Fruit fly (Drosophila melanogaster) whole organism, embryonic: Measurements from ENCODE around the gene CG2256.

Experiments used
- Atf3 ChIP-seq: fragments of 200-800 bp; sonication (Bioruptor generic); optimal IDR thresholded peaks from 3 replicates; lab custom pipeline; 2016; ENCODE audit warnings: missing biosample characterization, missing genetic modification characterization
- BtbVII ChIP-seq: fragments of 200-800 bp; sonication (Bioruptor generic); optimal IDR thresholded peaks from 3 replicates; lab custom pipeline; 2017; ENCODE audit warnings: missing biosample characterization, mild to moderate bottlenecking, missing genetic modification characterization
- CG11085 ChIP-seq: fragments of 200-800 bp; sonication (Bioruptor generic); IDR thresholded peaks from 2 replicates; pipeline ENCODE4 v1.3.6; 2022; ENCODE audit warnings: missing biosample characterization, missing genetic modification characterization
- CG11456 ChIP-seq: fragments of 200-800 bp; sonication (Bioruptor generic); IDR thresholded peaks from 3 replicates; pipeline ENCODE4 v1.3.6; 2022; ENCODE audit warnings: missing biosample characterization, missing genetic modification characterization
- CG12659 ChIP-seq: fragments of 200-800 bp; sonication (Bioruptor generic); optimal IDR thresholded peaks from 3 replicates; lab custom pipeline; 2017; ENCODE audit warnings: mild to moderate bottlenecking, missing biosample characterization, missing genetic modification reagents, missing genetic modification characterization
- CG16813 ChIP-seq: fragments of 200-800 bp; sonication (Bioruptor generic); IDR thresholded peaks from 3 replicates; pipeline ENCODE4 v1.3.6; 2022; ENCODE audit warnings: missing biosample characterization, missing genetic modification characterization; ENCODE audit not compliant: partially characterized antibody
- CG17385 ChIP-seq: fragments of 200-800 bp; sonication (Bioruptor generic); optimal IDR thresholded peaks from 3 replicates; lab custom pipeline; 2018; ENCODE audit warnings: missing biosample characterization, mild to moderate bottlenecking, missing genetic modification characterization
- CG17829 ChIP-seq: fragments of 200-800 bp; optimal IDR thresholded peaks from 2 replicates; lab custom pipeline; 2019; ENCODE audit warnings: missing biosample characterization, mild to moderate bottlenecking, missing genetic modification characterization, moderate library complexity
- CG2678 ChIP-seq: fragments of 200-800 bp; sonication (Bioruptor generic); optimal IDR thresholded peaks from 3 replicates; lab custom pipeline; 2019; ENCODE audit warnings: missing biosample characterization, mild to moderate bottlenecking, missing genetic modification characterization, moderate library complexity
- CG32772 ChIP-seq: fragments of 200-800 bp; sonication (Bioruptor generic); IDR thresholded peaks from 2 replicates; pipeline ENCODE4 v1.3.6; 2022; ENCODE audit warnings: missing biosample characterization, missing genetic modification characterization
- CG34224 ChIP-seq: fragments of 200-800 bp; sonication (Bioruptor generic); IDR thresholded peaks from 3 replicates; pipeline ENCODE4 v1.3.6; 2022; ENCODE audit warnings: missing biosample characterization, missing genetic modification characterization; ENCODE audit not compliant: partially characterized antibody
- CG4404 ChIP-seq: fragments of 200-800 bp; sonication (Bioruptor generic); IDR thresholded peaks from 2 replicates; pipeline ENCODE4 v1.3.6; 2022; ENCODE audit warnings: missing biosample characterization, missing genetic modification characterization
- CG6175 ChIP-seq: fragments of 200-800 bp; sonication (Bioruptor generic); IDR thresholded peaks from 3 replicates; pipeline ENCODE4 v1.3.6; 2022; ENCODE audit warnings: missing biosample characterization, missing genetic modification characterization
- CG8290 ChIP-seq, 3 experiments: fragments of 200-800 bp; sonication (Bioruptor generic); optimal IDR thresholded peaks; 2 replicates each; lab custom pipeline; 2016 to 2019; ENCODE audit warnings: missing biosample characterization in 3 of 3, missing genetic modification characterization in 3 of 3, mild to moderate bottlenecking in 2 of 3, moderate library complexity in 1 of 3
- CG8944 ChIP-seq: fragments of 200-800 bp; sonication (Bioruptor generic); optimal IDR thresholded peaks from 3 replicates; lab custom pipeline; 2016; ENCODE audit warnings: missing biosample characterization, missing genetic modification characterization
- CG9932 ChIP-seq: fragments of 200-800 bp; sonication (Bioruptor generic); IDR thresholded peaks from 2 replicates; pipeline ENCODE4 v1.3.6; 2022; ENCODE audit warnings: missing biosample characterization, missing genetic modification characterization
- CHES-1-like ChIP-seq: fragments of 200-800 bp; sonication (Bioruptor generic); optimal IDR thresholded peaks from 2 replicates; lab custom pipeline; 2016; ENCODE audit warnings: missing biosample characterization, missing genetic modification characterization
- Dad ChIP-seq: fragments of 200-800 bp; sonication (Bioruptor generic); optimal IDR thresholded peaks from 3 replicates; lab custom pipeline; 2016; ENCODE audit warnings: missing biosample characterization, missing genetic modification characterization
- Dfd ChIP-seq, 2 experiments: fragments of >200 bp; optimal IDR thresholded peaks; 2 replicates each; lab custom pipeline; 2017; ENCODE audit warnings: missing biosample characterization in 2 of 2, missing genetic modification characterization in 2 of 2
- Fer1 ChIP-seq: fragments of 200-800 bp; sonication (Bioruptor generic); optimal IDR thresholded peaks from 2 replicates; lab custom pipeline; 2017; ENCODE audit warnings: missing biosample characterization, mild to moderate bottlenecking, missing genetic modification characterization
- Hr3 ChIP-seq: fragments of 200-800 bp; sonication (Bioruptor generic); optimal IDR thresholded peaks from 3 replicates; lab custom pipeline; 2016; ENCODE audit warnings: missing biosample characterization, missing genetic modification characterization
- Jarid2 ChIP-seq: fragments of 200-800 bp; sonication (Bioruptor generic); optimal IDR thresholded peaks from 3 replicates; lab custom pipeline; 2017; ENCODE audit warnings: mild to moderate bottlenecking, missing biosample characterization, missing genetic modification reagents, missing genetic modification characterization
- Mes4 ChIP-seq: fragments of 200-800 bp; sonication (Bioruptor generic); optimal IDR thresholded peaks from 2 replicates; lab custom pipeline; 2016; ENCODE audit warnings: missing biosample characterization, missing genetic modification characterization
- Oaz ChIP-seq: fragments of 200-800 bp; sonication (Bioruptor generic); IDR thresholded peaks from 2 replicates; pipeline ENCODE4 v1.3.6; 2022; ENCODE audit warnings: missing biosample characterization, missing genetic modification characterization
- Pdp1 ChIP-seq, 2 experiments: fragments of 200-800 bp; sonication (Bioruptor generic); optimal IDR thresholded peaks; 3 replicates each; lab custom pipeline; 2016; ENCODE audit warnings: missing biosample characterization in 2 of 2, missing genetic modification characterization in 2 of 2, mild to moderate bottlenecking in 1 of 2, moderate library complexity in 1 of 2
- Ptx1 ChIP-seq: fragments of 200-800 bp; sonication (Bioruptor generic); IDR thresholded peaks from 2 replicates; pipeline ENCODE4 v1.3.6; 2022; ENCODE audit warnings: missing biosample characterization, missing genetic modification characterization
- Tbp ChIP-seq: fragments of >200 bp; optimal IDR thresholded peaks from 2 replicates; lab custom pipeline; 2018; ENCODE audit warnings: missing biosample characterization, missing genetic modification characterization
- YL-1 ChIP-seq: fragments of 200-800 bp; sonication (Bioruptor generic); optimal IDR thresholded peaks from 3 replicates; lab custom pipeline; 2017; ENCODE audit warnings: missing biosample characterization, mild to moderate bottlenecking, missing genetic modification characterization
- amos ChIP-seq: fragments of 200-800 bp; sonication (Bioruptor generic); IDR thresholded peaks from 2 replicates; pipeline ENCODE4 v1.3.6; 2022; ENCODE audit warnings: missing biosample characterization, missing genetic modification characterization; ENCODE audit not compliant: partially characterized antibody
- ash1 ChIP-seq: fragments of 200-800 bp; sonication (Bioruptor generic); optimal IDR thresholded peaks from 2 replicates; lab custom pipeline; 2018; ENCODE audit warnings: missing biosample characterization, mild to moderate bottlenecking, missing genetic modification characterization
- ato ChIP-seq: fragments of 200-800 bp; sonication (Bioruptor generic); IDR thresholded peaks from 2 replicates; pipeline ENCODE4 v1.3.6; 2022; ENCODE audit warnings: missing biosample characterization, missing genetic modification characterization; ENCODE audit not compliant: partially characterized antibody
- corto ChIP-seq: fragments of 200-800 bp; sonication (Bioruptor generic); optimal IDR thresholded peaks from 2 replicates; lab custom pipeline; 2016; ENCODE audit warnings: missing biosample characterization, mild to moderate bottlenecking, missing genetic modification characterization, moderate library complexity
- danr ChIP-seq: fragments of 200-800 bp; sonication (Bioruptor generic); IDR thresholded peaks from 2 replicates; pipeline ENCODE4 v1.3.6; 2022; ENCODE audit warnings: missing biosample characterization, missing genetic modification characterization
- dati ChIP-seq: fragments of 200-800 bp; sonication (Bioruptor generic); IDR thresholded peaks from 2 replicates; pipeline ENCODE4 v1.3.6; 2022; ENCODE audit warnings: missing biosample characterization, missing genetic modification characterization
- gro ChIP-seq: fragments of 200-800 bp; sonication (Bioruptor generic); optimal IDR thresholded peaks from 2 replicates; lab custom pipeline; 2016; ENCODE audit warnings: missing biosample characterization, missing genetic modification characterization
- her ChIP-seq: fragments of 200-800 bp; sonication (Bioruptor generic); optimal IDR thresholded peaks from 2 replicates; lab custom pipeline; 2016; ENCODE audit warnings: missing biosample characterization, missing genetic modification characterization
- jing ChIP-seq: fragments of 200-800 bp; sonication (Bioruptor generic); optimal IDR thresholded peaks from 2 replicates; lab custom pipeline; 2018; ENCODE audit warnings: missing biosample characterization, mild to moderate bottlenecking, missing genetic modification characterization
- jumu ChIP-seq: fragments of 200-800 bp; sonication (Bioruptor generic); optimal IDR thresholded peaks from 3 replicates; lab custom pipeline; 2016; ENCODE audit warnings: missing biosample characterization, missing genetic modification characterization
- lilli ChIP-seq: fragments of 200-800 bp; sonication (Bioruptor generic); optimal IDR thresholded peaks from 3 replicates; lab custom pipeline; 2016; ENCODE audit warnings: missing biosample characterization, missing genetic modification characterization
- nau ChIP-seq: fragments of 200-800 bp; sonication (Bioruptor generic); optimal IDR thresholded peaks from 3 replicates; lab custom pipeline; 2017; ENCODE audit warnings: missing biosample characterization, mild to moderate bottlenecking, missing genetic modification characterization, missing genetic modification reagents
- org-1 ChIP-seq: fragments of 200-800 bp; sonication (Bioruptor generic); optimal IDR thresholded peaks from 2 replicates; lab custom pipeline; 2017; ENCODE audit warnings: missing biosample characterization, missing genetic modification characterization
- p53 ChIP-seq: fragments of 200-800 bp; sonication (Bioruptor generic); optimal IDR thresholded peaks from 2 replicates; lab custom pipeline; 2016; ENCODE audit warnings: missing biosample characterization, missing genetic modification characterization
- scrt ChIP-seq: fragments of 200-800 bp; sonication (Bioruptor generic); optimal IDR thresholded peaks from 2 replicates; lab custom pipeline; 2018; ENCODE audit warnings: missing biosample characterization, mild to moderate bottlenecking, missing genetic modification characterization, moderate library complexity
- sens-2 ChIP-seq: fragments of 200-800 bp; sonication (Bioruptor generic); IDR thresholded peaks from 2 replicates; pipeline ENCODE4 v1.3.6; 2022; ENCODE audit warnings: missing biosample characterization, missing genetic modification characterization
- sisA ChIP-seq: fragments of 200-800 bp; sonication (Bioruptor generic); IDR thresholded peaks from 2 replicates; pipeline ENCODE4 v1.3.6; 2022; ENCODE audit warnings: missing biosample characterization, missing genetic modification characterization
- slp2 ChIP-seq: fragments of 200-800 bp; sonication (Bioruptor generic); optimal IDR thresholded peaks from 2 replicates; lab custom pipeline; 2016; ENCODE audit warnings: missing biosample characterization, missing genetic modification characterization
- ssp ChIP-seq: fragments of 200-800 bp; sonication (Bioruptor generic); IDR thresholded peaks from 2 replicates; pipeline ENCODE4 v1.3.6; 2022; ENCODE audit warnings: missing biosample characterization, missing genetic modification characterization
- zfh2 ChIP-seq: fragments of 200-800 bp; sonication (Bioruptor generic); optimal IDR thresholded peaks from 2 replicates; lab custom pipeline; 2016; ENCODE audit warnings: missing biosample characterization, missing genetic modification characterization

The CG2256 gene

dm6 chrX:8113386-8114279, 26.6 kb upstream of the CG2256 start (continued):
- TF ChIP-seq CG2678 (tag; lab: Kevin White, UChicago) = peak; percentile 74
- peak; percentile 63 for TF ChIP-seq her (GFP tag; lab: Kevin White, UChicago)
- TF ChIP-seq Mes4 (GFP tag; lab: Kevin White, UChicago) = no peak
- TF ChIP-seq CG34224 (GFP tag; lab: Robert Waterston, UW) = no peak
- peak; percentile 36 for TF ChIP-seq CG8944
- no peak for TF ChIP-seq danr (GFP tag; lab: Robert Waterston, UW)
- TF ChIP-seq CG9932 (GFP tag; lab: Robert Waterston, UW) = peak; percentile 74
- peak; percentile 3 for TF ChIP-seq BtbVII (GFP tag; lab: Kevin White, UChicago)
- no peak for TF ChIP-seq ssp (GFP tag; lab: Robert Waterston, UW)
- TF ChIP-seq nau (GFP tag; lab: Kevin White, UChicago) = no peak
- TF ChIP-seq CG11085 = peak; percentile 52; the same call in 1 of the 2 replicates
- no peak for TF ChIP-seq CG16813
- peak; percentile 78 for TF ChIP-seq zfh2 (GFP tag; lab: Kevin White, UChicago)
- TF ChIP-seq CG17829 (tag; lab: Kevin White, UChicago) = peak; percentile 29
- peak; percentile 70 for TF ChIP-seq CHES-1-like (GFP tag; lab: Kevin White, UChicago)
- TF ChIP-seq Atf3 (GFP tag; lab: Kevin White, UChicago) = no peak
- no peak for TF ChIP-seq Tbp
- TF ChIP-seq ato = no peak
- no peak for TF ChIP-seq ash1 (GFP tag; lab: Kevin White, UChicago)
- TF ChIP-seq dati (GFP tag; lab: Robert Waterston, UW) = no peak
- no peak for TF ChIP-seq Hr3
- TF ChIP-seq jing = no peak
- no peak for TF ChIP-seq sens-2 (GFP tag; lab: Robert Waterston, UW)
- no peak for TF ChIP-seq jumu (GFP tag; lab: Kevin White, UChicago)
- TF ChIP-seq CG4404 = no peak
- peak; percentile 52 for TF ChIP-seq scrt (GFP tag; lab: Kevin White, UChicago)
- peak; percentile 75 for TF ChIP-seq Fer1 (GFP tag; lab: Kevin White, UChicago)
- no peak for TF ChIP-seq amos (GFP tag; lab: Robert Waterston, UW)
- peak; percentile 55 for TF ChIP-seq CG17385 (GFP tag; lab: Kevin White, UChicago)
- no peak for TF ChIP-seq Dad (GFP tag; lab: Kevin White, UChicago)
- TF ChIP-seq gro (GFP tag; lab: Kevin White, UChicago) = peak; percentile 22
- TF ChIP-seq CG32772 (GFP tag; lab: Robert Waterston, UW) = 0 out of 2 replicates have a peak, but pooled peaks have one; percentile 43
- TF ChIP-seq YL-1 (GFP tag; lab: Kevin White, UChicago) = no peak
- TF ChIP-seq CG6175 (GFP tag; lab: Robert Waterston, UW) = peak; percentile 46; the same call in 1 of the 3 replicates
- peak; percentile 36 for TF ChIP-seq org-1
- peak; percentile 72; the same call in 2 of the 3 replicates for TF ChIP-seq CG11456 (GFP tag; lab: Robert Waterston, UW)
- TF ChIP-seq Dfd (GFP tag; optimal IDR thresholded peaks at IDR 0.05; lab: Kevin White, UChicago) = no peak
- TF ChIP-seq Ptx1 = peak; percentile 67
- TF ChIP-seq lilli (GFP tag; lab: Kevin White, UChicago) = peak; percentile 73
- TF ChIP-seq p53 (GFP tag; lab: Kevin White, UChicago) = no peak
- peak; percentile 41; the same call in 1 of the 2 replicates for TF ChIP-seq sisA (GFP tag; lab: Robert Waterston, UW)
- peak; percentile 10 for TF ChIP-seq Jarid2
- peak; percentile 53 for TF ChIP-seq CG12659 (GFP tag; lab: Kevin White, UChicago)
- TF ChIP-seq Oaz = peak; percentile 55
- TF ChIP-seq slp2 (GFP tag; lab: Kevin White, UChicago) = no peak
- peak; percentile 22 to 30 for TF ChIP-seq Pdp1 (GFP tag; optimal IDR thresholded peaks at IDR 0.05; lab: Kevin White, UChicago)
- no peak for TF ChIP-seq CG8290 (GFP tag; optimal IDR thresholded peaks at IDR 0.05; lab: Kevin White, UChicago)
- peak in 1 of 2 experiments; percentile 94 for TF ChIP-seq CG8290 (tag; optimal IDR thresholded peaks at IDR 0.05; lab: Kevin White, UChicago)
- TF ChIP-seq corto = no peak
